Worm (Caenorhabditis elegans) whole organism, L3 larva: ENCODE results near the gene srd-51.
A peak's percentile ranks its signal among the peaks of the same experiment; 100 is the strongest.

Experiments
- aly-2 ChIP-seq: fragments of 150-350 bp; optimal IDR thresholded peaks from 2 replicates; lab custom pipeline; 2014; ENCODE audit warnings: missing biosample characterization, missing genetic modification characterization
- ceh-16 ChIP-seq: sonication (generic microtip); optimal IDR thresholded peaks from 2 replicates; lab custom pipeline; 2017; ENCODE audit warnings: missing biosample characterization, missing genetic modification characterization
- ceh-28 ChIP-seq: fragments of 150-350 bp; optimal IDR thresholded peaks from 2 replicates; lab custom pipeline; 2014; ENCODE audit warnings: missing biosample characterization, missing genetic modification reagents, missing genetic modification characterization
- ceh-82 ChIP-seq: fragments of 150-350 bp; optimal IDR thresholded peaks from 2 replicates; lab custom pipeline; 2014; ENCODE audit warnings: missing biosample characterization, missing genetic modification characterization
- ceh-9 ChIP-seq: sonication (generic microtip); optimal IDR thresholded peaks from 2 replicates; lab custom pipeline; 2018; ENCODE audit warnings: missing biosample characterization, missing genetic modification characterization
- daf-12 ChIP-seq: fragments of 150-350 bp; optimal IDR thresholded peaks from 2 replicates; lab custom pipeline; 2014; ENCODE audit warnings: missing biosample characterization, missing genetic modification reagents, missing genetic modification characterization
- egl-27 ChIP-seq: sonication (generic microtip); optimal IDR thresholded peaks from 4 replicates; lab custom pipeline; 2017; ENCODE audit warnings: missing biosample characterization, missing genetic modification reagents, missing genetic modification characterization
- egl-5 ChIP-seq: fragments of 150-350 bp; optimal IDR thresholded peaks from 2 replicates; lab custom pipeline; 2017; ENCODE audit warnings: missing biosample characterization, missing genetic modification reagents, missing genetic modification characterization, inconsistent platforms
- elt-1 ChIP-seq: fragments of 150-350 bp; optimal IDR thresholded peaks from 2 replicates; lab custom pipeline; 2014; ENCODE audit warnings: missing biosample characterization, missing genetic modification characterization
- elt-2 ChIP-seq: sonication (generic microtip); optimal IDR thresholded peaks from 2 replicates; lab custom pipeline; 2016; ENCODE audit warnings: missing genetic modification reagents, mild to moderate bottlenecking, missing genetic modification characterization, missing compliant biosample characterization
- elt-3 ChIP-seq, 3 experiments: fragments of 150-350 bp in 1 of 3; sonication (generic microtip) in 2 of 3; optimal IDR thresholded peaks; 2 replicates in 2 of 3; 4 replicates in 1 of 3; lab custom pipeline; 2014 to 2017; ENCODE audit warnings: missing biosample characterization in 3 of 3, missing genetic modification characterization in 3 of 3
- eor-1 ChIP-seq, 2 experiments: fragments of 150-350 bp; optimal IDR thresholded peaks; 2 replicates each; lab custom pipeline; 2014 to 2018; ENCODE audit warnings: missing biosample characterization in 2 of 2, missing genetic modification characterization in 2 of 2
- fkh-2 ChIP-seq: fragments of 150-350 bp; optimal IDR thresholded peaks from 2 replicates; lab custom pipeline; 2014; ENCODE audit warnings: missing biosample characterization, missing genetic modification reagents, missing genetic modification characterization
- fos-1 ChIP-seq: fragments of 150-350 bp; optimal IDR thresholded peaks from 2 replicates; lab custom pipeline; 2014; ENCODE audit warnings: missing biosample characterization, missing genetic modification characterization
- hmg-11 ChIP-seq: sonication (generic microtip); optimal IDR thresholded peaks from 2 replicates; lab custom pipeline; 2016; ENCODE audit warnings: missing genetic modification characterization, missing compliant biosample characterization
- jun-1 ChIP-seq: fragments of 150-350 bp; optimal IDR thresholded peaks from 2 replicates; lab custom pipeline; 2014; ENCODE audit warnings: missing biosample characterization, missing genetic modification reagents, missing genetic modification characterization
- lin-15B ChIP-seq: fragments of 150-350 bp; optimal IDR thresholded peaks from 2 replicates; lab custom pipeline; 2014; ENCODE audit warnings: missing biosample characterization, missing genetic modification characterization
- lin-39 ChIP-seq: fragments of 150-350 bp; optimal IDR thresholded peaks from 2 replicates; lab custom pipeline; 2018; ENCODE audit warnings: missing biosample characterization, missing genetic modification reagents, missing genetic modification characterization
- lsy-12 ChIP-seq: sonication (generic microtip); optimal IDR thresholded peaks from 2 replicates; lab custom pipeline; 2016; ENCODE audit warnings: mild to moderate bottlenecking, missing genetic modification characterization, missing compliant biosample characterization
- mdl-1 ChIP-seq: fragments of 150-350 bp; optimal IDR thresholded peaks from 2 replicates; lab custom pipeline; 2014; ENCODE audit warnings: missing biosample characterization, missing genetic modification characterization
- mml-1 ChIP-seq: fragments of 150-350 bp; sonication (generic microtip); optimal IDR thresholded peaks from 3 replicates; lab custom pipeline; 2014; ENCODE audit warnings: missing biosample characterization, missing genetic modification characterization
- nfya-1 ChIP-seq: sonication (generic microtip); optimal IDR thresholded peaks from 2 replicates; lab custom pipeline; 2017; ENCODE audit warnings: missing genetic modification characterization, mild to moderate bottlenecking, missing compliant biosample characterization, antibody characterized with exemption, moderate library complexity; ENCODE audit not compliant: insufficient read depth
- nhr-11 ChIP-seq: fragments of 150-350 bp; optimal IDR thresholded peaks from 2 replicates; lab custom pipeline; 2014; ENCODE audit warnings: missing biosample characterization, missing genetic modification characterization
- nhr-12 ChIP-seq: fragments of 150-350 bp; optimal IDR thresholded peaks from 2 replicates; lab custom pipeline; 2014; ENCODE audit warnings: missing biosample characterization, missing genetic modification characterization
- nhr-23 ChIP-seq: fragments of 150-350 bp; optimal IDR thresholded peaks from 2 replicates; lab custom pipeline; 2014; ENCODE audit warnings: missing biosample characterization, missing genetic modification reagents, missing genetic modification characterization
- nhr-237 ChIP-seq: fragments of 150-350 bp; optimal IDR thresholded peaks from 2 replicates; lab custom pipeline; 2014; ENCODE audit warnings: missing biosample characterization, missing genetic modification characterization
- nhr-28 ChIP-seq: fragments of 150-350 bp; optimal IDR thresholded peaks from 2 replicates; lab custom pipeline; 2014; ENCODE audit warnings: missing biosample characterization, missing genetic modification characterization
- nhr-43 ChIP-seq: sonication (generic microtip); optimal IDR thresholded peaks from 2 replicates; lab custom pipeline; 2016; ENCODE audit warnings: mild to moderate bottlenecking, missing genetic modification characterization, missing compliant biosample characterization; ENCODE audit not compliant: poor library complexity, severe bottlenecking
- nhr-67 ChIP-seq: fragments of 150-350 bp; optimal IDR thresholded peaks from 2 replicates; lab custom pipeline; 2014; ENCODE audit warnings: missing biosample characterization, missing genetic modification characterization
- nhr-76 ChIP-seq: fragments of 150-350 bp; sonication (generic microtip); optimal IDR thresholded peaks from 5 replicates; lab custom pipeline; 2014; ENCODE audit warnings: missing biosample characterization, missing genetic modification characterization
- pha-4 ChIP-seq: fragments of 150-350 bp; optimal IDR thresholded peaks from 2 replicates; lab custom pipeline; 2014; ENCODE audit warnings: missing biosample characterization, missing genetic modification reagents, missing genetic modification characterization
- pqm-1 ChIP-seq: fragments of 150-350 bp; optimal IDR thresholded peaks from 2 replicates; lab custom pipeline; 2017; ENCODE audit warnings: missing biosample characterization, missing genetic modification characterization, inconsistent platforms
- sea-2 ChIP-seq: fragments of 150-350 bp; sonication (generic microtip); optimal IDR thresholded peaks from 4 replicates; lab custom pipeline; 2014; ENCODE audit warnings: missing biosample characterization, missing genetic modification reagents, missing genetic modification characterization
- skn-1 ChIP-seq: fragments of 150-350 bp; optimal IDR thresholded peaks from 2 replicates; lab custom pipeline; 2014; ENCODE audit warnings: missing biosample characterization, missing genetic modification characterization
- snpc-4 ChIP-seq: fragments of 150-350 bp; optimal IDR thresholded peaks from 2 replicates; lab custom pipeline; 2014; ENCODE audit warnings: missing biosample characterization, missing genetic modification characterization
- tbx-2 ChIP-seq: sonication (generic microtip); optimal IDR thresholded peaks from 2 replicates; lab custom pipeline; 2016; ENCODE audit warnings: mild to moderate bottlenecking, missing genetic modification characterization, missing compliant biosample characterization
- unc-39 ChIP-seq: sonication (generic microtip); optimal IDR thresholded peaks from 4 replicates; lab custom pipeline; 2017; ENCODE audit warnings: missing biosample characterization, missing genetic modification characterization
- unc-62 ChIP-seq: fragments of 150-350 bp; sonication (generic microtip); optimal IDR thresholded peaks from 4 replicates; lab custom pipeline; 2014; ENCODE audit warnings: missing biosample characterization, missing genetic modification reagents, missing genetic modification characterization
- zag-1 ChIP-seq: fragments of 150-350 bp; optimal IDR thresholded peaks from 2 replicates; lab custom pipeline; 2014; ENCODE audit warnings: missing biosample characterization, missing genetic modification characterization
- ztf-11 ChIP-seq: fragments of 150-350 bp; optimal IDR thresholded peaks from 2 replicates; lab custom pipeline; 2014; ENCODE audit warnings: missing biosample characterization, missing genetic modification characterization
- ztf-4 ChIP-seq: fragments of 150-350 bp; optimal IDR thresholded peaks from 2 replicates; lab custom pipeline; 2014; ENCODE audit warnings: missing biosample characterization, missing genetic modification characterization

Gene srd-51

DNA sequence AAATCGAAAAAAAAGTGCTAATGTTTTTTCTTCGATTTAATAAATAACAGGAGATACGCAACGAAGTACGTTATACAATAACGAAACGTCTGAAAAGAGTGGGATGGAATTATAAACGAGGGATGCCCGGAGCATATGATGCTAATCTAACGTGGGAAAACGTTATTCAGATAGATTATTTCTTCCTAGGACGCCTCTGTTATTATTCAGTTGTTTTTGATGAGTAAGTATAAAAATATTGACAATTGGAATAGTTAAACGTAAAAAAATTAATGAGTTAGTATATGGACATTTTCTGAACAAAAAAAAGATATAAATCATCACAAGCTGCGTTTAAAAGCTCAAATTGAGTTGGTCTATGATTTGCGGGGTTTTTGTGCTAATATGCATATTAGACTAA is at the start of gene srd-51:
Gene srd-51 (minus strand): TSS at position 101 of the 400 bp plus-strand sequence.
- TF ChIP-seq ceh-28 (tag; lab: Kevin White, UChicago) (no peak), nhr-28 (tag; lab: Kevin White, UChicago) (no peak), lin-39 (tag; lab: Kevin White, UChicago) (no peak), ceh-9 (tag; lab: Kevin White, UChicago) (no peak), snpc-4 (tag; lab: Kevin White, UChicago) (no peak), nhr-76 (tag; lab: Kevin White, UChicago) (no peak), eor-1 (tag; optimal IDR thresholded peaks at IDR 0.05; lab: Kevin White, UChicago) (no peak), elt-3 (tag; optimal IDR thresholded peaks at IDR 0.05; lab: Kevin White, UChicago) (no peak), nhr-43 (tag; lab: Kevin White, UChicago) (no peak), nhr-11 (tag; lab: Kevin White, UChicago) (no peak), lsy-12 (tag; lab: Kevin White, UChicago) (no peak)

DNA sequence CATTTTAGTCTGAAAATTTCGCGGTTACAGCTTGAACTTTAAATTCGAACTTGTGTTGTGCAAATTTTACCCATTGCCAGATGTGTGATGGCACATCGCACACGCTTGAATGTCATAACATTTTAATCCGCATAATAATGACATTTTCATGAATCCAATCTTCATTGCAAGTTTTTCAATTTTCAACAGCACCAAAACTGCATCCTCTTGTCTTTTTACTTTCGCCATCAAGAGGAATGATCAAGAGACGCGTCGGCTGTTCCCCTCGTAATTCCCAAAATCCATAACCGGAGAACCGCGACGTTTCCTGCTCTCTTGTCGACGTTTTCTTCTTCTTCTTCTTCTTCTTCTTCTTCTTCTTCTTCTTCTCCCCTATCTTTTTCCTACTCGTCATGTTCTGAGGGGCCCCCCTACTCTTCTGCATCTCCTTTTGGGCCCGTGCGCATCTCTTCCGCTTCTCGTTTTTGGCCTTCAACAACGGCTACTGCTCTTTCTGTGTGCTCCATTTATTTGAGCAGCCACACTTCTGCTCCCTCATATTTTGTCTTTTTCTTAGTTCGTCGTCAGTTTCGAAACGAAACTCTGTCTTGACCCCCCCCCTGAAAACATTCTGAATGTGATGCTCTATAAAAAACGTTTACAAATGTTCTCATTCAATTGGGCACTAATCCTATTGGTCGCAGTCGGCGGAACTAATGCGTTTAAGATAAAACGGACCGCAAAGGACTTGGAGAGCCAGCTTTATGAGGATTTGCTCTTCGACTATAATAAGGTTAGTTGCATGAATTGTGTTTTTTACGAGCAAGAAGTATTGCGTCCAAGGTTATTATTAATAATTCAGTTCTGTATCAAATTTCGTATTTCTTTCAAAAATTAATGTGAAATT is 48.0 kb upstream of the srd-51 start, which contains the start of gene acr-12:
Gene acr-12 (plus strand): TSS at position 430 of the 886 bp plus-strand sequence.
- TF ChIP-seq nhr-43 (tag; lab: Kevin White, UChicago) (no peak), hmg-11 (tag; lab: Kevin White, UChicago) (peak; percentile 44), tbx-2 (tag; lab: Kevin White, UChicago) (no peak), fos-1 (tag; lab: Kevin White, UChicago) (no peak), ceh-16 (tag; lab: Kevin White, UChicago) (no peak), nhr-67 (tag; lab: Kevin White, UChicago) (no peak), lin-39 (tag; lab: Kevin White, UChicago) (peak; percentile 46), lsy-12 (tag; lab: Kevin White, UChicago) (no peak), unc-39 (tag; lab: Kevin White, UChicago) (no peak), jun-1 (tag; lab: Kevin White, UChicago) (no peak), nfya-1 (peak; percentile 9), ztf-11 (tag; lab: Kevin White, UChicago) (no peak), nhr-28 (tag; lab: Kevin White, UChicago) (no peak)

- TF ChIP-seq daf-12 (no peak), egl-5 (tag; lab: Kevin White, UChicago) (no peak), elt-1 (tag; lab: Kevin White, UChicago) (no peak)
Measured at ce11 chrX:13530015-13530778, 45.5 kb upstream of the srd-51 start.

DNA sequence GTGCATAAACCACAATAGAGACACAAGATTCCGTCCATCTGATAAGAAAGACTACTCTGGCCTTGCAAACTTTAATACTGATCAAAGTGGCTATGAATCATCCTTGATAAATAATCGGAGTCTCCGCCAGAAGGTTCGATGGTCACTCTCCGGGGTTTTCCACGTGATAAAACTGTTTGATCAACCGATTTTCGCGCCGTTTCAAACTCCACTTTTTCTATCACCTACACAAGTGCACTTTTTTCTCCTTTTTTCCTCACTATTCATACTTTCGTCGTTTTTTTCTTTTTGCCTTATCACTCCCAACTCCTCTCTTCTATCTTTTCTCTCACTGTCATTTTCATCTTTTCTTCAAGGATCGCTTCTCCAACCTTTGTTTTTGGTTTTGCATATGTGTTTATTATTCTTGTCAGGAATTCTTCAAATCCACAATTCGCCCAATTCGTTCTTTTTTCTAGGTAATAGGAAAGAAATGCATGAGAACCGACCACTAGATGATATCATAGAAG is 44.0 kb upstream of the srd-51 start, which contains the start of gene F18H3.4:
Gene F18H3.4 (plus strand): TSS at position 459 of the 509 bp plus-strand sequence.
- TF ChIP-seq daf-12 (no peak), pha-4 (tag; lab: Kevin White, UChicago) (peak; percentile 65), aly-2 (no peak), hmg-11 (tag; lab: Kevin White, UChicago) (peak; percentile 20), lsy-12 (tag; lab: Kevin White, UChicago) (no peak), egl-27 (tag; lab: Kevin White, UChicago) (no peak), elt-1 (tag; lab: Kevin White, UChicago) (no peak), nhr-12 (no peak), sea-2 (no peak), elt-2 (tag; lab: Kevin White, UChicago) (peak; percentile 98), zag-1 (no peak), nhr-67 (tag; lab: Kevin White, UChicago) (no peak), elt-3 (tag; optimal IDR thresholded peaks at IDR 0.05; lab: Kevin White, UChicago) (peak in 1 of 3 experiments; percentile 27), pqm-1 (tag; lab: Kevin White, UChicago) (peak; percentile 99), ceh-9 (tag; lab: Kevin White, UChicago) (no peak), ceh-16 (tag; lab: Kevin White, UChicago) (no peak), fkh-2 (tag; lab: Kevin White, UChicago) (no peak), ceh-82 (tag; lab: Kevin White, UChicago) (no peak), ztf-4 (tag; lab: Kevin White, UChicago) (no peak), nfya-1 (peak; percentile 19), snpc-4 (tag; lab: Kevin White, UChicago) (no peak), lin-15B (no peak), nhr-43 (tag; lab: Kevin White, UChicago) (peak; percentile 29), skn-1 (tag; lab: Kevin White, UChicago) (no peak), mdl-1 (tag; lab: Kevin White, UChicago) (no peak), jun-1 (tag; lab: Kevin White, UChicago) (peak; percentile 94), nhr-237 (tag; lab: Kevin White, UChicago) (no peak), mml-1 (tag; lab: Kevin White, UChicago) (no peak), unc-62 (GFP tag; lab: Kevin White, UChicago) (no peak), nhr-23 (peak; percentile 34)
